Fruit fly (Drosophila melanogaster) S2 (cell line): ENCODE data around the gene CG8043.

Experiments
- CG8478 ChIP-seq: fragments of >200 bp; optimal IDR thresholded peaks from 2 replicates; lab custom pipeline; 2018
- CTCF ChIP-seq, 2 experiments: fragments of >200 bp; optimal IDR thresholded peaks; 2 replicates each; lab custom pipeline; 2018

Gene CG8043

DNA sequence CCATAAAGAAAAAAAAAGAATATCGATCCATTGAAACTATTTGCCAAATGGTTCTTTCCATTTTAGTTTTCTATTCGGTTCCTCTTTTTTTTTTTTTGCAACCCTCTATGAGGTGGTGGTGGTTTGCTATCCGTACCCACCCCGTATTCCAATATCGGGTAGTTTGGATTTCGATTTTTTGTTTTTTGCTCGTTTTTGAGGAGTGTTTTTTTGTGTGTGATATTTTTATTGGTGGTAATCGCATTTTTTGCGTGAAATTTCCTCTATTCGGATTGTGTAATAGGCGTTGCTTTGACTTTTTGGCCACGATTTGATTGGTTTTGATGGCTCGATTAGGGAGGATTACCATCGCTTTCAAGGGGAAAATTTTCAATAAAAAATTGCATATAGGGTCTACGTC, 9.7 kb downstream of the CG8043 start:
- TF ChIP-seq CTCF (optimal IDR thresholded peaks at IDR 0.05; lab: Kevin White, UChicago) (no peak), CG8478 (lab: Kevin White, UChicago) (no peak)

DNA sequence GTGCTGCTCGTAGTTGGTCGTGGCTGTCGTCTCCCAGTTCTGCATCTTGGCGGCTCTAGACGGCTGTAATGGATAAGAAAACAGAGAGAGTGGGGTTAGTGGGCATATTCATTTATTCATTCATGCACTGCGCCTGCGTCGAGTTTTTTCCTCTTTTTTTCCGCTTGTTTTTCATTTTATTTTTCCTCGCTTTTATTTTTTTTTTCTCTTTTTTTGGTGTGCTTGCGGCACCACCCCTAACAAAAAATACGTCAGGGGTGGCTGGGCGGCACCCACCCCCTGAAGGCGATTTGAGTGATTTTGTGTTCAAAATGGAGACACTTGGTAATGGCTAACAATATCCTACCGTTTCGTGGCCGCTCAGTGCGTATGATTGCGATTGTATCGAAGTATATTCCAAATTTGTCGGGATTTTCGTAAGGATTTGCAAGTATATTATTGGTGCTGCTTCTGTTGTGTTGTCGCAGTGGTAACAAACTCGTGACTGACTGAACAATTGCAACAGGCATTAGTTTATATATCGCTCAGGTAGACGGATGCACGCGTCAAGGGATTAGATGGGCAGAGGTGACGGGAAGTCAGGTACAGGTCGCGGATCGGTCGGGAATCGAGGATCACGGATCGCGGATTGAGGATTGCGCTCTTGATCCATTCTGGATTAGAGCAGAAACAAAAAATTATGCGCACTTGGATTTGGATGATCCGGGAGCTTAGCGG, 17.6 kb downstream of the CG8043 start:
- TF ChIP-seq CG8478 (lab: Kevin White, UChicago) (no peak), CTCF (optimal IDR thresholded peaks at IDR 0.05; lab: Kevin White, UChicago) (no peak)

DNA sequence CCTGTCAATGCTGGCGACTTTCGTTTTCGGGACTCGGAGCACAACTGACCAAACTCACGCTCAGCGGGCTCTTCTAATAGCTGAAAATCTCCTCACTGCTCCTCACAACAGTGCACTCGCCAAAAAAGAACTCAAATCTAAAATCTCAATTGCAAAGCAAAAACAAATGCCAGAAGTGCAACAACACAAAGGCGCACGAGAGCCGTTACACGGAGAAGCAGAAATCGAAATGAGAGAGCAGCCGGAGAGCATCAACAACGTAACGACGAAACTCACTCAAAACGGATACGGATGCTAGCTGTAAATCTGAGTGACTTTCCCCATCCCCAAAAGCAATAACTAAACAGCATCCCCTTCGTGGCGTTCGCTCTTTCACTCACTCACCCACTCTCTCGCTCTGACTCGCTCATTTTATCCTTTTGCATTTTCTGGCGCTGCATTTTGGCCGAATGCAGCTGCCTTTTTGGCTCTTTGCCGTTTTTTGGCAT, 21.1 kb downstream of the CG8043 start, which contains the start of gene hb:
TSS of gene hb (minus strand) at position 51 of the 488 bp plus-strand sequence.
- TF ChIP-seq CTCF (optimal IDR thresholded peaks at IDR 0.05; lab: Kevin White, UChicago) (no peak), CG8478 (lab: Kevin White, UChicago) (no peak)

DNA sequence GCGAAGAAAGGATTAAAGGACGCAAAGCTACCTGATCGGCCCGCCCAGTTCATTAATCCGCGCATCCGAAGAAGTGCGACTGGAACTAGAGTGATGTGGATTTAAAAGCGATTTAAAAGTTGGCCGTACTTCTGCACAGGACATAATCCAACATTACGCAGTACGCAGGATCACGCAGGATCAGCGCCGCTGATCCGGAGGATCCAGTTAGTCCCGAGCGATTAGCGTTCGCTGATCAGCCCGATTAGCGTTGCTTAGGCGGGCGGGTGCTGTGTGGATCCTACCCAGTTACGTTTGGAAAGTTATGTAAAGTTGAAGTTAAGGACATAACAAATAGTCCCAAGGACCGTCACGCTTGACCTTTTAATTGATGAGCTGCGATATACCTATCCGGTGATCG, 22.5 kb downstream of the CG8043 start:
- TF ChIP-seq CG8478 (lab: Kevin White, UChicago) (no peak), CTCF (optimal IDR thresholded peaks at IDR 0.05; lab: Kevin White, UChicago) (no peak)

DNA sequence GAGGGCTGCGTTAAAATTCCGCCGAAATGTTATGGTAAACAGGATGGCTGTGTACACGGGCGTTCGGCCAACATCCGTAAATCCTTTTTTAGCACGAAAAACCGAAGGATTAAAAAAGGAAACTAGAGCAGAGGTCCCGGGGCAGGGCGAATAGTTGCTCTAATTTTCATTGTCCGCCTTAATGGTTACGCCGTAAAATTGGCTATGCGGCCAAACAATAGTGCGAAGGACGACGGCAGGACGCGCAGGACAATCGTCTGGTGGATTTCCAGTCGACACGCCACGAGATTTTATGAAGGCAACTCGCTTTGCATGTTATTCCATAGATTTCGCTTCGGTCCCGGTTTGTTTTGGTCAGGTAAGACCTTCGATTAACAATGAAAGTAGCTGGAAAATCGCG, 23.9 kb downstream of the CG8043 start:
- TF ChIP-seq CG8478 (lab: Kevin White, UChicago) = no peak
- no peak for TF ChIP-seq CTCF (optimal IDR thresholded peaks at IDR 0.05; lab: Kevin White, UChicago)

DNA sequence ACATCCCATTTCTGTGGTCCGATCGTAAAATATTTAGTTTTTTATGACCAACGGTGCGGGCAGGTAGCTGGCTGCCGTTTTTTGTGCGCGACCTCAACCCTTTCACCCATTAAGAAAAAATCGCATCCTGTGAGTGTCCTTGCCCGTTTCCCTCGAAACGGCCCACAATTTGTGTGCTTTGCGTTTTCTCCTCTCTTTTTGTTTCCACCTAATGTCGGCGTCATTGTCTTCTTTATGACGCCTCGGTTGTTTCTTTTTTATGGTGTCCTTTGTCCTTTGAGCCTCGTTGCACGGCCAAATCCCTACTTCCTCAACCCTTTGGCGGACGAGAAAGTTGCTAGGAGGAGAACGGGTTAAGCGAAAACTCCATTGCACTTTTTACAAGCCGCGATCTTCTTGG, 24.5 kb downstream of the CG8043 start:
- TF ChIP-seq CTCF (optimal IDR thresholded peaks at IDR 0.05; lab: Kevin White, UChicago) (no peak), CG8478 (lab: Kevin White, UChicago) (no peak)

DNA sequence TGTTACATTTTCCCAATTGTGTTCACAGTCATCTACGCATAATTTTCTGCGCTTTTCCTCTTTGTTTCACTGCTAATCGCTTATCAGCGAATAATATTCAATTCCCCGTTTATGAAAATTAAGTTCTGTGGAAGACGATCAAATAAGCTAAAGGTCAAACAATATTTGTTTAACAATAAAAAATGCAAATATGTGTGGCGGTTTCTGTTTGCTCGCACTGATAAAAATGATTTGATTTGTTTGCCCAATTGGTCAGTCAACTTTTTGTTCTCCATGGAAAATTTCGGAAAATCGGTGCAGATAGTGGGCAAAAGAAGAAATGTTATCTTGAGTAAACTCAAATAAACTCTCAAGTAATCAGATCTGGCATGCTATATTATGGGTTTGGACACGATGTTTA, 28.0 kb downstream of the CG8043 start:
- no peak for TF ChIP-seq CG8478 (lab: Kevin White, UChicago)
- no peak for TF ChIP-seq CTCF (optimal IDR thresholded peaks at IDR 0.05; lab: Kevin White, UChicago)

DNA sequence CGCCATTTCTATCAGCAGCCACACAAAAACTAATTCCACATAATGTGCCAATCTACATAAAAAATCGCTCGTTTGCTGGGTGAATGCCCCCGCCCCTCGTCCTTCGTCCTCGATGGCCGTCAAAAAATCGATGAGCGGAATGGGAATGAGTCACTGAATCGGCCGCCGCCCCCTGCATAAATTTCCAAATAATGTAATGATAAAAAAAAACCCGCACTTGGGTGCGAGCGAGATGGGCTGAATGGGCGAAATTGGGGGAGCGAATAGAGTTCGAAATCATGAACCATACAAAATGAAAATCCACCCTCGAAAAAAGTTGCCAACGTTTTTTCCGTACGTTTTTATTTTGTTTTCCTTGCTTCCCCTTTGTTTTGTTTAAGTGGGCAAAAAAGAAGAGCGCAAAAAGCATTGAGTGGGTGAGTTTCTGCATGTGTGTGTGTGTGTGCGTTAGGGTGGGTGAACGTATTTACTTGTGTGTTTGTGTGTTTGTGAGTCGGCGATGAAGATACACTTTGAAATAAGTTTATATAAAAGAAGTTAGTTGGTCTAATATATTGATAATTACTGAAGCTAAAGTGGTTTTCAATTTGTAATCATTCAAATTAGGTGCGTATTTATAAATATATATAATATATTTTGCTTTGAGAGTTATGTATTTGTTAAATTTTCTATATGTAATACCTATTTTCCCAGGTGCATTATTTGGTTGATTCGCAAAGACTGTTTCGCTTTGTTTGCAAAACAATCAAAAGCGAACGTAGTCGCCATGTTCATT, 28.8 kb downstream of the CG8043 start:
- no peak for TF ChIP-seq CG8478 (lab: Kevin White, UChicago)
- TF ChIP-seq CTCF (optimal IDR thresholded peaks at IDR 0.05; lab: Kevin White, UChicago) = no peak

DNA sequence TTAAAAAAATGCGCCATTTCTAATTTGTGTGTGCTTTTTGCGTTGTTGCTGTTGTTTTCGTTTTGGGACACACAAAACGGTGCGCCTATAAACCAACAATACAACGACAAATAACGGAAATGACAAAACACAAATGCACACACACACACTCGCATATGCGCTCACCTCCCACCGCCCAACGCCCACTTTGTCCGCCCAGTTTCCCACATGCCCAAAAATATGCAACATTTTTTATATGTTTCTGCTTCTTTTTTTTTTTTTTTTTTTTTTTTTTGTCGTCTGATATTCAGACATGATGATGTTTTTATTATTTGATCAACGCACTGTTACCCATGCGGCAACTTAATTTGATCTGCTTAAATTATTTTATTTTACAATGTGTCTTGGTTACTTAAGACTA, 30.5 kb downstream of the CG8043 start:
- TF ChIP-seq CG8478 (lab: Kevin White, UChicago) (no peak), CTCF (optimal IDR thresholded peaks at IDR 0.05; lab: Kevin White, UChicago) (no peak)

DNA sequence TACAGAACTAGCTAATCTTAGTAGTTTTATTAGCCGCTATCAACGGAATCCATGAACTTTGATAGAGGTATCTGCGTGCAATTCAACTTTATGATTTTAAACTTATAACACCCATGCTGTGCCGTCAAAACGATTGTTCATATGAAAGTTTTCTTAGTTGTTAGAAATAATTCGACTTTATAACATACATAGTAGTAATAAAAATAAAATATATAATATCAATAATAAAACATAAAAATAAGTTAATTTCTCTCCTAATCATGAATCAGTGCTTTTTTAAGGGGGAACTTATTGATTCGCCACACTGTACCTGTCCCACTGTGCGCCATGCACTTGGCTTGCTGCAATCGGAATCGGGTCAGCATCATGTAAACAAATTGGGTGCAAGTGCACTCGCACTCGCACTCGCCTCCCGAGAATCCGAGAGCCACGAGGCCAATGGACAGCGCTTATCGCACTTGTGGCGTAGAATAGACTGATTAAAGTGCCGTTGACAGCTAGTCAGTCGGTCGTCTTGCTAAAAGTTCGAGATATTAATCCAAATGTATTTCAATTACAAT, 35.3 kb downstream of the CG8043 start:
- TF ChIP-seq CG8478 (lab: Kevin White, UChicago) = no peak
- TF ChIP-seq CTCF (optimal IDR thresholded peaks at IDR 0.05; lab: Kevin White, UChicago) = no peak

DNA sequence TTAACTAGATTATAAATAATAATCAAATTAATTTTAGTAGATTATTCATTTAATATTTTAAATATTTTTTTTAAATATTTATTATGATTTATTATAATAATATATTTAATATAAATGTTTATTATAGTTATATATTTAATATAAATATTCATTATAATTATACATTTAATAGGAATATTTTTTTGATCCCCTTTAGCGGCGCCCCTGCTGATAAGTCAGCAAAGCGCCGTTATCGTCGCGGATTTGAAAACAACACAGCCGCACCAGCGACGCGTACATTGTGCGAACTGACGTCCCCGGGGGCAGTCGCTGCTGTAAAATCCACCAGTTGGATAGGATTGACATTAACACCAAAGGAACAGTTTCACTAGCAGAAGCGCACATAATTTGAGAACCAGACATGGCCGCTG, 36.0 kb downstream of the CG8043 start, which contains the start of gene CG8112:
TSS of gene CG8112 (plus strand) at position 212 of the 410 bp plus-strand sequence.
- no peak for TF ChIP-seq CG8478 (lab: Kevin White, UChicago)
- TF ChIP-seq CTCF (optimal IDR thresholded peaks at IDR 0.05; lab: Kevin White, UChicago) = no peak

DNA sequence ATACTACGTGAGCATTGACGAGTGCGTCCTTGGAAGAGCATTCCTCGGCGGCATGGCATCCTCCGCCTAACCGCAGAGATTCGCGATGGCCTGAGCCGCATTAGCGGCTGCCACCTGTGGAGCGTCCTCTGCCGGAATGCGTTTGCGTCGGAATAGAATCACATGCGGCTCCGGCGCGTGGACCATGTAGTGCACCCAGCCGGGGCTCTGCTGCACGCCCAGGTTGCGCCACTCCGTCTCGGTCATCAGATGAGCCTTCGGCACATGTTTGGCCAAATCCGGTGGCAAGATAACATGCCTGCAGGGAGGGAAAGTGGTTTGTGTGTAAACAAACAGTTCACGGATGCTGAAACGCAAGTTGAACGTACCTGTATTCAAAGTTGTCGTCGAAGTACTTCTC, 38.7 kb downstream of the CG8043 start:
- peak in 1 of 2 experiments; percentile 22 for TF ChIP-seq CTCF (optimal IDR thresholded peaks at IDR 0.05; lab: Kevin White, UChicago)
- TF ChIP-seq CG8478 (lab: Kevin White, UChicago) = no peak

DNA sequence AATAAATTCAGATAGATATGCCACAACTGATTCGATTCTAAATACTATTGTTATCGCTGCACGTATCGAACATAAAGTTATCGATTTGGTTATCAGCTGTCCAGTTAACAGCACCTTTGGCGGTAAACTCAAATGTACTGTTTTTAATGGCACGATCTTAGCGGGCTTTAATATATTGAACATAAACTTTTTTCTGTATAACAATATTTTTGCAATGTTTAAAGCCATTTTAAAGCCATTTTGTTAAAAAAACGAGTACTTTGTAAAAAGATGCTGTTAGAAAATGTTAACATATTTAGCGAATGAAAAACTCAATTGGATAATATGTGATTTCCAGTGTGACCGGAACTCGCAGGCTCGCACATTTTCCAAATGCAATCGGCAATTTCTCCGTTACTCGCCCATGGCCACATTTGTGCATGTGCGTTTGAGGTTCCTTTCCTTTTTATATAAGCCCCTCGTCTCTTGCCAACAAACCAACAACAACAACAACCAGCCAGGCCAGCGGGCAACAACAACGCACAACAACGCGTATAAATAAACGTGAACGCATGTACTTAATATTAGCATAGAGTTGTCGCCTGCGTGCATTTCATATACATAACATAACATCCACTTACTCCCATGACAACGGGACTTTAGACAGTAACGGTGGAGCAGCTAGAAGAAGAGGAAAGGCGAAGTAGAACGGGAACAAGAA, 39.3 kb downstream of the CG8043 start, which contains the start of gene TMEM216:
TSS of gene TMEM216 (plus strand) at position 393 of the 700 bp plus-strand sequence.
- TF ChIP-seq CG8478 (lab: Kevin White, UChicago) (no peak), CTCF (optimal IDR thresholded peaks at IDR 0.05; lab: Kevin White, UChicago) (peak in 1 of 2 experiments; percentile 19)

DNA sequence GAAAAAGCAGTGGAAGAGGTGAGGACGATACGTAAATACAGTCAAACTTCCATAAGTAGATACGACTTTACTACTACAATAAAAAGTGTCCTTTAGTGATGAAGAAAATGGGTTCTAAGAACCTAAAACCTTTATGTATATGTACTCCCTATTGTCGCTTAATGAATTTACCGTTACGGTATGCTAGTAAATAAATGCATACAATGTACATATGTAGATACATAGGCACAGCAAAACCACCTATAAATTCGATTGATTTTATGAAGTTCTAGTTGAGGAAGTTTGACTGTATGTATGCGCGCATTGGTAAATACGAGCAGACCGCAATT, 39.8 kb downstream of the CG8043 start:
- TF ChIP-seq CTCF (optimal IDR thresholded peaks at IDR 0.05; lab: Kevin White, UChicago) (no peak), CG8478 (lab: Kevin White, UChicago) (no peak)
